Worm (Caenorhabditis elegans) whole organism, L1 larva: Measurements from ENCODE around the gene C10A4.2.

Experiments used
- ama-1 ChIP-seq: fragments of 150-350 bp; optimal IDR thresholded peaks from 2 replicates; lab custom pipeline; 2014
- egl-27 ChIP-seq, 2 experiments: fragments of 150-350 bp in 1 of 2; sonication (generic microtip); optimal IDR thresholded peaks; 3 replicates each; lab custom pipeline; 2017 to 2018; ENCODE audit warnings: missing biosample characterization in 2 of 2, missing genetic modification characterization in 2 of 2, missing genetic modification reagents in 2 of 2
- elt-3 ChIP-seq, 6 experiments: fragments of 150-350 bp in 1 of 6; sonication (generic microtip); optimal IDR thresholded peaks; 2 replicates each; lab custom pipeline; 2017 to 2018; ENCODE audit warnings: missing biosample characterization in 6 of 6, missing genetic modification characterization in 6 of 6, inconsistent platforms in 1 of 6
- fkh-10 ChIP-seq: sonication (generic microtip); optimal IDR thresholded peaks from 2 replicates; lab custom pipeline; 2017; ENCODE audit warnings: missing biosample characterization, missing genetic modification reagents, missing genetic modification characterization
- jun-1 ChIP-seq: fragments of 150-350 bp; optimal IDR thresholded peaks from 2 replicates; lab custom pipeline; 2014; ENCODE audit warnings: missing biosample characterization, missing genetic modification reagents, missing genetic modification characterization
- lin-39 ChIP-seq: fragments of 150-350 bp; optimal IDR thresholded peaks from 2 replicates; lab custom pipeline; 2014; ENCODE audit warnings: missing biosample characterization, missing genetic modification reagents, missing genetic modification characterization
- mep-1 ChIP-seq: fragments of 150-350 bp; optimal IDR thresholded peaks from 2 replicates; lab custom pipeline; 2014; ENCODE audit warnings: missing biosample characterization, missing genetic modification characterization
- nhr-11 ChIP-seq: fragments of 150-350 bp; optimal IDR thresholded peaks from 2 replicates; lab custom pipeline; 2014; ENCODE audit warnings: missing biosample characterization, missing genetic modification characterization
- zag-1 ChIP-seq: fragments of 150-350 bp; optimal IDR thresholded peaks from 2 replicates; lab custom pipeline; 2014; ENCODE audit warnings: missing biosample characterization, missing genetic modification characterization
- ztf-4 ChIP-seq: fragments of 150-350 bp; optimal IDR thresholded peaks from 2 replicates; lab custom pipeline; 2014; ENCODE audit warnings: missing biosample characterization, missing genetic modification characterization

DNA sequence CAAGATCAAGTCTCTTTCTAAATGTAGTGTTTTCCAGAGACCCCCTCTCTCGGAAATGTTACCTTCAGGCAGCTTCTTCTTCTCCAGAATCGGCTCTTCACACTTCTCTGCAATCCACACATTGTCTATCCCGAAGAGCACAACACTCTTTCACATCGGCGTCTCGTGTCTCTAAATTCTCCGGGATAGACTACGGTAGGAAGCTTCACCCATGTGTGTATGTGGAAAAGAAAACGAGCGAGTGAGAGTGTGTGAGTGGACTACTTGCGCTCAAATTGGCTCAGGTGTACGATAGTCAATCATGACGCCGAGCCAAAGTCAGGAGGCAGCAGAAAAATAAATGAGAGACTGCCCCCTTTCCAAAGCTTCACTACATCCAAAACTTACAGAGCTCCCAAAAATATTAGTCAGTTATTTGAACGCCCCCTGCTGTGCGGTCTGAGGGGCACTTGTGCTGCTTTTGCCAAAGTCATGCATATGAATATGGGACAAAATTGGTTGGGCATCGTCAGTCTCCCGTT, 47.2 kb downstream of the C10A4.2 start:
- no peak for TF ChIP-seq nhr-11 (tag; lab: Kevin White, UChicago)
- TF ChIP-seq egl-27 (tag; optimal IDR thresholded peaks at IDR 0.05; lab: Kevin White, UChicago) = no peak
- peak; percentile 63 for TF ChIP-seq fkh-10 (GFP tag; lab: Kevin White, UChicago)
- no peak for TF ChIP-seq lin-39 (tag; lab: Kevin White, UChicago)
- TF ChIP-seq zag-1 (tag; lab: Kevin White, UChicago) = no peak
- TF ChIP-seq ztf-4 = no peak
- TF ChIP-seq mep-1 (tag; lab: Kevin White, UChicago) = no peak
- TF ChIP-seq ama-1 (lab: Kevin White, UChicago) = no peak
- no peak for TF ChIP-seq elt-3 (tag; optimal IDR thresholded peaks at IDR 0.05; lab: Kevin White, UChicago)
- TF ChIP-seq jun-1 (tag; lab: Kevin White, UChicago) = no peak
